Worm (Caenorhabditis elegans) whole organism, young adult: ENCODE measurements around the gene evl-14.

Experiments
- B0035.1 ChIP-seq: sonication (generic microtip); optimal IDR thresholded peaks from 2 replicates; lab custom pipeline; 2016; ENCODE audit warnings: missing genetic modification characterization, mild to moderate bottlenecking, missing compliant biosample characterization, missing genotype, missing genetic modification reagents
- ZK185.1 ChIP-seq: sonication (generic microtip); optimal IDR thresholded peaks from 2 replicates; lab custom pipeline; 2016; ENCODE audit warnings: mild to moderate bottlenecking, missing genetic modification characterization, missing compliant biosample characterization; ENCODE audit not compliant: poor library complexity, severe bottlenecking
- ama-1 ChIP-seq, 3 experiments: fragments of 150-350 bp in 1 of 3; sonication (generic microtip) in 2 of 3; optimal IDR thresholded peaks; 2 replicates each; lab custom pipeline; 2014 to 2018; ENCODE audit warnings: missing biosample characterization in 2 of 3, missing genetic modification characterization in 2 of 3, missing genetic modification reagents in 2 of 3
- bed-2 ChIP-seq: fragments of 200-800 bp; sonication (Bioruptor generic); IDR thresholded peaks from 2 replicates; pipeline ENCODE4 v1.3.6; 2022; ENCODE audit warnings: missing genetic modification reagents, missing genetic modification characterization, missing compliant biosample characterization
- sea-2 ChIP-seq: fragments of 200-800 bp; sonication (Bioruptor generic); IDR thresholded peaks from 2 replicates; pipeline ENCODE4 v1.3.6; 2022; ENCODE audit warnings: missing genetic modification characterization, missing compliant biosample characterization
- snpc-4 ChIP-seq, 5 experiments: fragments of 150-350 bp in 1 of 5; sonication (generic microtip) in 4 of 5; optimal IDR thresholded peaks; 2 replicates each; lab custom pipeline; 2014 to 2018; ENCODE audit warnings: missing genetic modification characterization in 5 of 5, missing biosample characterization in 3 of 5, antibody characterized with exemption in 2 of 5, mild to moderate bottlenecking in 2 of 5, missing compliant biosample characterization in 2 of 5, missing genotype in 2 of 5, moderate library complexity in 2 of 5, missing genetic modification reagents in 1 of 5

- TF ChIP-seq sea-2 (GFP tag; lab: Robert Waterston, UW) = no peak
- no peak for TF ChIP-seq snpc-4 (GFP tag; optimal IDR thresholded peaks at IDR 0.05; lab: Kevin White, UChicago)
- TF ChIP-seq snpc-4 (tag; optimal IDR thresholded peaks at IDR 0.05; lab: Kevin White, UChicago) = no peak
- TF ChIP-seq ZK185.1 (tag; lab: Kevin White, UChicago) = no peak
- TF ChIP-seq ama-1 (optimal IDR thresholded peaks at IDR 0.05; lab: Kevin White, UChicago) = no peak
- TF ChIP-seq ama-1 (GFP tag; optimal IDR thresholded peaks at IDR 0.05; lab: Kevin White, UChicago) = no peak
- TF ChIP-seq B0035.1 = no peak
- no peak for TF ChIP-seq bed-2 (GFP tag; lab: Robert Waterston, UW)
Observed at ce11 chrIII:4320113-4320512, 7.2 kb upstream of the evl-14 start, which contains the start of gene H38K22.6.
